Worm (Caenorhabditis elegans) whole organism, midembryonic: Measurements from ENCODE around the gene asp-13.

Experiments
- cog-1 ChIP-seq: sonication (generic microtip); optimal IDR thresholded peaks from 2 replicates; lab custom pipeline; 2016; ENCODE audit warnings: missing genetic modification characterization, missing compliant biosample characterization
- flt-1 ChIP-seq: fragments of 200-800 bp; sonication (Bioruptor generic); IDR thresholded peaks from 2 replicates; pipeline ENCODE4 v1.3.6; 2022; ENCODE audit warnings: missing genetic modification characterization, missing compliant biosample characterization
- klf-2 ChIP-seq: fragments of 200-800 bp; sonication (Bioruptor generic); conservative IDR thresholded peaks from 2 replicates; pipeline ENCODE4 v1.3.6; 2022; ENCODE audit warnings: missing genetic modification reagents, missing genetic modification characterization, missing compliant biosample characterization
- ref-1 ChIP-seq: fragments of 200-800 bp; sonication (Bioruptor generic); conservative IDR thresholded peaks from 2 replicates; pipeline ENCODE4 v1.3.6; 2022; ENCODE audit warnings: missing genetic modification reagents, missing genetic modification characterization, missing compliant biosample characterization
- tab-1 ChIP-seq: fragments of 200-800 bp; sonication (Bioruptor generic); IDR thresholded peaks from 2 replicates; pipeline ENCODE4 v1.3.6; 2022; ENCODE audit warnings: missing genetic modification characterization, missing compliant biosample characterization
- ztf-23 ChIP-seq: fragments of 200-800 bp; sonication (Bioruptor generic); IDR thresholded peaks from 2 replicates; pipeline ENCODE4 v1.3.6; 2022; ENCODE audit warnings: missing genetic modification reagents, missing genetic modification characterization, missing compliant biosample characterization

- TF ChIP-seq flt-1 (GFP tag; lab: Robert Waterston, UW) (no peak), klf-2 (GFP tag; lab: Robert Waterston, UW) (no peak), tab-1 (GFP tag; lab: Robert Waterston, UW) (no peak), ref-1 (GFP tag; lab: Robert Waterston, UW) (no peak), ztf-23 (no peak), cog-1 (tag; lab: Kevin White, UChicago) (no peak)
Observed at ce11 chrV:8636907-8637306, 6.1 kb downstream of the asp-13 start, which contains the start of gene grl-12.
